Fruit fly (Drosophila melanogaster): Measurements from ENCODE around the gene Mst27D.

The Mst27D gene

DNA sequence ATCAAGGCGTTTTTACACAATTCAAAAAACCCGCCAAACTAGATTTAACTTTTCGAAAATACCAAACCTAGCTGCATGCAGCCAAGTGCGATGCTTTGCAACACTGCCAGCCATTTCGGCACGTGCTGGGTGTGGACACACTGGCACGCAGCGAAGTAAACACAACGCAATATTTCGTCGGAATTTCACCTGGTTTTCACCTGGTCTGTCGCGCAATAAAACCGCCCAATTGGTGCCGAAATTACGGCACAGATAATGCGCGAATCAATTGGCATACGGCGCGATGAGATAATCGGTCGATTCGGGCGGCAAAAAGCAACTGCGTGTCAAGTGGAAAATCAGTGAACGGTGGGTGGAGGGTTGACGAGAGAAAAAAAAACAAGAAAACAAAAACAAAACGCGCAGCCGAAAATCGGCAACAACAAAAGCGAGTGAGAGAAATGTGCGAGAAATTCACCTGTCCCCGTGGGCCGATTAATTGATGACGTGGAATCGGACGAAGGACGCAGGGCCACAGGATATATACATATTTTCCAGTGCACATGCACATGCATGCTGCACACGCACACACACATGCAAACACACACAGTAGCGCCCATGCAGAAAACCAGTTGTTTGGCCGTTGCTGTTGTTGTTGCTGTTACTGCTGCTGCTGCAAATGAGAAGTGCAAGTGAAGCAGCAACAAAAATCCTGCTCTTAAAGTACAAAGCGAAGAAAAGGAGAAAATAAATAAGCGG, 4.3 kb downstream of the Mst27D start, which contains the start of gene Mnn1 (continued):
- TF ChIP-seq Dref (GFP tag; IDR thresholded peaks at IDR 0.05): 0 out of 2 replicates have a peak, but pooled peaks have one; percentile 43
- TF ChIP-seq CG2202 (tag; optimal IDR thresholded peaks at IDR 0.05): no peak
- TF ChIP-seq sr (GFP tag; IDR thresholded peaks at IDR 0.05): no peak
- TF ChIP-seq grau (tag; optimal IDR thresholded peaks at IDR 0.05): no peak
- TF ChIP-seq TFAM (GFP tag; optimal IDR thresholded peaks at IDR 0.05): no peak
- no peak for TF ChIP-seq wdn (GFP tag; IDR thresholded peaks at IDR 0.05)
- no peak for TF ChIP-seq CG18011 (GFP tag; optimal IDR thresholded peaks at IDR 0.05)
- no peak for TF ChIP-seq Jarid2 (GFP tag; optimal IDR thresholded peaks at IDR 0.05)
- no peak for TF ChIP-seq hb (GFP tag; IDR thresholded peaks at IDR 0.05; ENCODE audit: partially characterized antibody)
- no peak for TF ChIP-seq CG1792 (GFP tag; optimal IDR thresholded peaks at IDR 0.05)
- peak in 1 of 2 experiments; percentile 63 for TF ChIP-seq Hr51 (GFP tag; optimal IDR thresholded peaks at IDR 0.05)
- no peak for TF ChIP-seq CG10654 (GFP tag; optimal IDR thresholded peaks at IDR 0.05)
- TF ChIP-seq D19A (tag; optimal IDR thresholded peaks at IDR 0.05): no peak
- no peak for TF ChIP-seq Poxn (GFP tag; IDR thresholded peaks at IDR 0.05)
- peak; percentile 86 for TF ChIP-seq D (optimal IDR thresholded peaks at IDR 0.05)
- TF ChIP-seq D (GFP tag; optimal IDR thresholded peaks at IDR 0.05): no peak
- no peak for TF ChIP-seq mld (GFP tag; IDR thresholded peaks at IDR 0.05; ENCODE audit: partially characterized antibody)
- TF ChIP-seq CG10267 (tag; optimal IDR thresholded peaks at IDR 0.05): peak; percentile 98
- TF ChIP-seq dysf (GFP tag; IDR thresholded peaks at IDR 0.05): no peak
- no peak for TF ChIP-seq D19B (GFP tag; optimal IDR thresholded peaks at IDR 0.05)
- peak; percentile 51; the same call in 2 of the 3 replicates for TF ChIP-seq Dbx (GFP tag; IDR thresholded peaks at IDR 0.05)
- no peak for TF ChIP-seq CG7372 (GFP tag; IDR thresholded peaks at IDR 0.05)
- TF ChIP-seq Dip3 (GFP tag; optimal IDR thresholded peaks at IDR 0.05): peak; percentile 40
- peak; percentile 67 for TF ChIP-seq chn (GFP tag; optimal IDR thresholded peaks at IDR 0.05)
- no peak for TF ChIP-seq fd64A (GFP tag; optimal IDR thresholded peaks at IDR 0.05)
- TF ChIP-seq CG15601 (tag; optimal IDR thresholded peaks at IDR 0.05): peak; percentile 13
- TF ChIP-seq maf-S (GFP tag; optimal IDR thresholded peaks at IDR 0.05): peak; percentile 14
- TF ChIP-seq pros (GFP tag; optimal IDR thresholded peaks at IDR 0.05): no peak
- peak; percentile 26; the same call in 1 of the 3 replicates for TF ChIP-seq CG2199 (GFP tag; IDR thresholded peaks at IDR 0.05)
- no peak for TF ChIP-seq CG1024 (GFP tag; IDR thresholded peaks at IDR 0.05)
- no peak for TF ChIP-seq CG4730 (GFP tag; IDR thresholded peaks at IDR 0.05)
- TF ChIP-seq CG4707 (GFP tag; optimal IDR thresholded peaks at IDR 0.05): no peak
- TF ChIP-seq tll (GFP tag; optimal IDR thresholded peaks at IDR 0.05): peak in 1 of 2 experiments; percentile 49
- TF ChIP-seq CG17568 (GFP tag; optimal IDR thresholded peaks at IDR 0.05): no peak
- no peak for TF ChIP-seq lola (GFP tag; optimal IDR thresholded peaks at IDR 0.05)
- peak; percentile 75 for TF ChIP-seq CG42726 (GFP tag; IDR thresholded peaks at IDR 0.05; ENCODE audit: partially characterized antibody)
- TF ChIP-seq chinmo (GFP tag; IDR thresholded peaks at IDR 0.05; ENCODE audit: partially characterized antibody): peak; percentile 85; the same call in 3 of the 4 replicates
- TF ChIP-seq CG17359 (tag; optimal IDR thresholded peaks at IDR 0.05): peak; percentile 11
- TF ChIP-seq prd (optimal IDR thresholded peaks at IDR 0.05): no peak
- TF ChIP-seq prd (GFP tag; IDR thresholded peaks at IDR 0.05): peak; percentile 8; the same call in 1 of the 3 replicates
- no peak for TF ChIP-seq otp (GFP tag; IDR thresholded peaks at IDR 0.05)
- no peak for TF ChIP-seq Deaf1 (tag; optimal IDR thresholded peaks at IDR 0.05)
- no peak for TF ChIP-seq CG6813 (GFP tag; optimal IDR thresholded peaks at IDR 0.05)
- TF ChIP-seq BEAF-32 (GFP tag; optimal IDR thresholded peaks at IDR 0.05): peak; percentile 46
- TF ChIP-seq CG13894 (tag; optimal IDR thresholded peaks at IDR 0.05): no peak
- TF ChIP-seq al (GFP tag; IDR thresholded peaks at IDR 0.05): no peak
- TF ChIP-seq kah (GFP tag; optimal IDR thresholded peaks at IDR 0.05): peak; percentile 20
- no peak for TF ChIP-seq gcm2 (GFP tag; optimal IDR thresholded peaks at IDR 0.05)

Data from whole organism, embryonic.